Fruit fly (Drosophila melanogaster): ENCODE data around the gene bark.

DNA sequence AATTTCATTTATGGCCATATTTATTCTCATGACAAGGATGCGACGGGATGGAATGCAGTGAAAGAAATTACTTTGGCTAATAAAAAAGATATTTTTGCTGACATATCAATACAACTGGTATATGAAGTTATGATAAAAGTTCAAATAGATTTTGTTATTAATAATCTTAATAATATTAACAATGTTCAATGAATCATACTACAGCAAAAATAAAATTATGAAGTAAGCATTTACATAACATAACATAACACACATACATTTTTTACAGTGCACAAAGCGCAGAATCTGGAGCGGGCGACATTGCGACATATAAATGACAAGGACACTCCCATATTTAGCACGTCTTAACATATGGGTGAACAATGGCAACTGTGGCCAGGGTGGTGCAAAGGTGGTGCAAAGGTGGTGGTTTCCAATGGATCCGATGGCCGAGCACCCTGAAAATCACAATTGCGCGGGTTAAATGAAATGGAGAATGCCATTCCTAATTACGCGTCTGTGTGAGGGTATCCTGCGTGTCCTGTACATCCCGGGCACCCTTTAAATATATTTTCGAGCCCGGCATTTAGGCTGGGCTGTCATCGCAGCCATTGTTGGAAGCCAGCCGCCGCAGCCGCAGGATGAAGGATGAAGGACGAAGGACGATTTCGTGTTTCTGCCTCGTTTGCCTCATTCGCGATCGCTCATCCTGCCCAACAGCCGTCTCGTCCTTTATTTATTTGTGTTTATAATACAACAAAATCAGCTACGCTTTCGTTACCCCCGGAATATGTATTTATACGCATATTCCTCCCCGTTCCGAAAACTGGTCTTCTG, 58.1 kb downstream of the bark start:
- TF ChIP-seq CG8478 (optimal IDR thresholded peaks at IDR 0.05) = no peak
- TF ChIP-seq usp (GFP tag; optimal IDR thresholded peaks at IDR 0.05) = no peak
- no peak for TF ChIP-seq psq (optimal IDR thresholded peaks at IDR 0.05)
- no peak for TF ChIP-seq Dll (optimal IDR thresholded peaks at IDR 0.05)
- no peak for TF ChIP-seq pan (optimal IDR thresholded peaks at IDR 0.05)
- TF ChIP-seq EcR (GFP tag; optimal IDR thresholded peaks at IDR 0.05) = no peak
